Fruit fly (Drosophila melanogaster): ENCODE data around the gene alpha-Man-Ia.

Gene alpha-Man-Ia

dm6 chrX:10252745-10253144 lies 73.0 kb downstream of the alpha-Man-Ia start:
- TF ChIP-seq insv (optimal IDR thresholded peaks at IDR 0.05) (no peak), Myc (optimal IDR thresholded peaks at IDR 0.05) (no peak), h (optimal IDR thresholded peaks at IDR 0.05) (no peak), ttk (optimal IDR thresholded peaks at IDR 0.05) (no peak), Sin3A (optimal IDR thresholded peaks at IDR 0.05) (no peak), psq (optimal IDR thresholded peaks at IDR 0.05) (no peak)

dm6 chrX:10250659-10251058 lies 75.1 kb downstream of the alpha-Man-Ia start:
- TF ChIP-seq psq (optimal IDR thresholded peaks at IDR 0.05), result no peak
- TF ChIP-seq insv (optimal IDR thresholded peaks at IDR 0.05), result no peak
- TF ChIP-seq Sin3A (optimal IDR thresholded peaks at IDR 0.05), result no peak
- no peak for TF ChIP-seq Myc (optimal IDR thresholded peaks at IDR 0.05)
- TF ChIP-seq h (optimal IDR thresholded peaks at IDR 0.05), result no peak
- no peak for TF ChIP-seq ttk (optimal IDR thresholded peaks at IDR 0.05)

dm6 chrX:10250017-10250416 lies 75.7 kb downstream of the alpha-Man-Ia start:
- no peak for TF ChIP-seq h (optimal IDR thresholded peaks at IDR 0.05)
- no peak for TF ChIP-seq Sin3A (optimal IDR thresholded peaks at IDR 0.05)
- no peak for TF ChIP-seq insv (optimal IDR thresholded peaks at IDR 0.05)
- no peak for TF ChIP-seq Myc (optimal IDR thresholded peaks at IDR 0.05)
- TF ChIP-seq psq (optimal IDR thresholded peaks at IDR 0.05), result no peak
- no peak for TF ChIP-seq ttk (optimal IDR thresholded peaks at IDR 0.05)

- TF ChIP-seq psq (optimal IDR thresholded peaks at IDR 0.05), result no peak
- no peak for TF ChIP-seq insv (optimal IDR thresholded peaks at IDR 0.05)
- no peak for TF ChIP-seq ttk (optimal IDR thresholded peaks at IDR 0.05)
- TF ChIP-seq h (optimal IDR thresholded peaks at IDR 0.05), result no peak
- no peak for TF ChIP-seq Myc (optimal IDR thresholded peaks at IDR 0.05)
- no peak for TF ChIP-seq Sin3A (optimal IDR thresholded peaks at IDR 0.05)
Observed at dm6 chrX:10247366-10247765, 78.4 kb downstream of the alpha-Man-Ia start.

- TF ChIP-seq Myc (optimal IDR thresholded peaks at IDR 0.05), result no peak
- no peak for TF ChIP-seq Sin3A (optimal IDR thresholded peaks at IDR 0.05)
- no peak for TF ChIP-seq psq (optimal IDR thresholded peaks at IDR 0.05)
- no peak for TF ChIP-seq ttk (optimal IDR thresholded peaks at IDR 0.05)
- no peak for TF ChIP-seq h (optimal IDR thresholded peaks at IDR 0.05)
- no peak for TF ChIP-seq insv (optimal IDR thresholded peaks at IDR 0.05)
Observed at dm6 chrX:10244763-10245162, 81.0 kb downstream of the alpha-Man-Ia start.

- TF ChIP-seq psq (optimal IDR thresholded peaks at IDR 0.05), result no peak
- no peak for TF ChIP-seq ttk (optimal IDR thresholded peaks at IDR 0.05)
- TF ChIP-seq Sin3A (optimal IDR thresholded peaks at IDR 0.05), result no peak
- TF ChIP-seq Myc (optimal IDR thresholded peaks at IDR 0.05), result no peak
- no peak for TF ChIP-seq h (optimal IDR thresholded peaks at IDR 0.05)
- no peak for TF ChIP-seq insv (optimal IDR thresholded peaks at IDR 0.05)
Observed at dm6 chrX:10243540-10243939, 82.2 kb downstream of the alpha-Man-Ia start.

dm6 chrX:10242883-10243282 lies 82.9 kb downstream of the alpha-Man-Ia start:
- TF ChIP-seq Sin3A (optimal IDR thresholded peaks at IDR 0.05), result no peak
- TF ChIP-seq Myc (optimal IDR thresholded peaks at IDR 0.05), result no peak
- TF ChIP-seq psq (optimal IDR thresholded peaks at IDR 0.05), result no peak
- TF ChIP-seq h (optimal IDR thresholded peaks at IDR 0.05), result no peak
- TF ChIP-seq insv (optimal IDR thresholded peaks at IDR 0.05), result no peak
- no peak for TF ChIP-seq ttk (optimal IDR thresholded peaks at IDR 0.05)

- TF ChIP-seq Sin3A (optimal IDR thresholded peaks at IDR 0.05) (no peak), psq (optimal IDR thresholded peaks at IDR 0.05) (no peak), insv (optimal IDR thresholded peaks at IDR 0.05) (no peak), ttk (optimal IDR thresholded peaks at IDR 0.05) (no peak), h (optimal IDR thresholded peaks at IDR 0.05) (no peak), Myc (optimal IDR thresholded peaks at IDR 0.05) (no peak)
Observed at dm6 chrX:10241919-10242318, 83.8 kb downstream of the alpha-Man-Ia start.

dm6 chrX:10234024-10234520 lies 91.7 kb downstream of the alpha-Man-Ia start:
- TF ChIP-seq psq (optimal IDR thresholded peaks at IDR 0.05) (no peak), insv (optimal IDR thresholded peaks at IDR 0.05) (no peak), ttk (optimal IDR thresholded peaks at IDR 0.05) (no peak), Myc (optimal IDR thresholded peaks at IDR 0.05) (no peak), Sin3A (optimal IDR thresholded peaks at IDR 0.05) (no peak), h (optimal IDR thresholded peaks at IDR 0.05) (no peak)

- TF ChIP-seq Sin3A (optimal IDR thresholded peaks at IDR 0.05) (no peak), ttk (optimal IDR thresholded peaks at IDR 0.05) (no peak), psq (optimal IDR thresholded peaks at IDR 0.05) (no peak), insv (optimal IDR thresholded peaks at IDR 0.05) (no peak), Myc (optimal IDR thresholded peaks at IDR 0.05) (no peak), h (optimal IDR thresholded peaks at IDR 0.05) (no peak)
Observed at dm6 chrX:10233065-10233464, 92.7 kb downstream of the alpha-Man-Ia start, which contains the start of gene CG2961. TSS of gene CG2961 (minus strand) at chrX:10233080.

dm6 chrX:10232497-10232896 lies 93.3 kb downstream of the alpha-Man-Ia start:
- TF ChIP-seq Myc (optimal IDR thresholded peaks at IDR 0.05) (no peak), Sin3A (optimal IDR thresholded peaks at IDR 0.05) (no peak), h (optimal IDR thresholded peaks at IDR 0.05) (no peak), insv (optimal IDR thresholded peaks at IDR 0.05) (no peak), ttk (optimal IDR thresholded peaks at IDR 0.05) (no peak), psq (optimal IDR thresholded peaks at IDR 0.05) (no peak)

- TF ChIP-seq h (optimal IDR thresholded peaks at IDR 0.05), result no peak
- TF ChIP-seq psq (optimal IDR thresholded peaks at IDR 0.05), result no peak
- no peak for TF ChIP-seq Sin3A (optimal IDR thresholded peaks at IDR 0.05)
- no peak for TF ChIP-seq Myc (optimal IDR thresholded peaks at IDR 0.05)
- no peak for TF ChIP-seq ttk (optimal IDR thresholded peaks at IDR 0.05)
- TF ChIP-seq insv (optimal IDR thresholded peaks at IDR 0.05), result no peak
Observed at dm6 chrX:10219955-10220354, 105.8 kb downstream of the alpha-Man-Ia start, which contains the start of gene CG34408. TSS of gene CG34408 (plus strand) at chrX:10220110.

dm6 chrX:10219039-10219438 lies 106.7 kb downstream of the alpha-Man-Ia start, which contains the start of gene CG15308:
TSS of gene CG15308 (minus strand) at chrX:10219139.
- TF ChIP-seq h (optimal IDR thresholded peaks at IDR 0.05), result no peak
- no peak for TF ChIP-seq insv (optimal IDR thresholded peaks at IDR 0.05)
- no peak for TF ChIP-seq Sin3A (optimal IDR thresholded peaks at IDR 0.05)
- TF ChIP-seq Myc (optimal IDR thresholded peaks at IDR 0.05), result no peak
- TF ChIP-seq psq (optimal IDR thresholded peaks at IDR 0.05), result no peak
- TF ChIP-seq ttk (optimal IDR thresholded peaks at IDR 0.05), result no peak
